Fruit fly (Drosophila melanogaster): ENCODE data around the gene CG15864.

CG15864 gene

DNA sequence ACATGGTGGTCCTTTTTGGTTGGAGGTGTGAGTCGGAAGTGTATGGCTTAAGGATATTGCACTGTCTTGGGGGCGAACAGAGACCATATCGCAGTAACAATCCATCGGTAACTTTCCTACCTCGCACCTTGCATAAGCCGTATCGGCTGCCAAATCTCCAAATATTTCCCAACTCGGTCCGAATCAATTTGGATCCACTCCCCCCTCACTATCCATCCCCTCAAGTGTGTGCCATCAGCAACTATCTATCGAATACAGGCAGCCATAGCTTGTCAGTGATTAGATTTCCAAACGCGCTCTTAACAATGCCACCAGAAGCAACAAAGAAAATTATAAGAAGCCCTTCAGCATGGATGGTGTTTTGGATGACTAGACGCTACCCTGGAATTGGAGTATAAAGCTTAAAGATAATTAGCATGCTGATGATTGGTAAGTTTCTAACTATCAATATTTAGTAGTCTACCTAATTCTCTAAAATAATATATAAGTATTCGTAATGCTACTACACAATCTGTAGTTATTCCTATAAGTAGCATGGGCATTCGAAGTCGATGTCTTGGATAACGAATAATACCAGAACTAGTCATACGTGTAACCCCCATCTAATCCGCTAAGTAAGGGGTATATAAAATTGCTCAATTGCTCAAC is 41.5 kb upstream of the CG15864 start (continued):
- TF ChIP-seq HLHmδ (GFP tag; optimal IDR thresholded peaks at IDR 0.05) (no peak), chif (GFP tag; optimal IDR thresholded peaks at IDR 0.05) (peak in 1 of 2 experiments; percentile 32), wek (GFP tag; optimal IDR thresholded peaks at IDR 0.05) (no peak), zfh1 (GFP tag; IDR thresholded peaks at IDR 0.05) (0 out of 3 replicates have a peak, but pooled peaks have one; percentile 16), usp (GFP tag; optimal IDR thresholded peaks at IDR 0.05) (no peak), Mad (GFP tag; optimal IDR thresholded peaks at IDR 0.05) (peak; percentile 19), Optix (GFP tag; IDR thresholded peaks at IDR 0.05) (no peak), CG34422 (GFP tag; IDR thresholded peaks at IDR 0.05) (0 out of 3 replicates have a peak, but pooled peaks have one; percentile 50), sd (tag; optimal IDR thresholded peaks at IDR 0.05) (no peak), Scr (GFP tag; IDR thresholded peaks at IDR 0.05; ENCODE audit: partially characterized antibody) (no peak), E2f2 (GFP tag; IDR thresholded peaks at IDR 0.05) (peak; percentile 15; the same call in 1 of the 2 replicates), peb (GFP tag; IDR thresholded peaks at IDR 0.05) (no peak), sc (optimal IDR thresholded peaks at IDR 0.05) (no peak), sc (GFP tag; optimal IDR thresholded peaks at IDR 0.05) (peak; percentile 15), CG32772 (GFP tag; IDR thresholded peaks at IDR 0.05) (no peak), CG3726 (GFP tag; IDR thresholded peaks at IDR 0.05) (no peak), sug (tag; optimal IDR thresholded peaks at IDR 0.05) (peak; percentile 71), CG15696 (tag; optimal IDR thresholded peaks at IDR 0.05) (no peak), pzg (GFP tag; optimal IDR thresholded peaks at IDR 0.05) (no peak), CG1792 (GFP tag; optimal IDR thresholded peaks at IDR 0.05) (no peak), nmo (GFP tag; optimal IDR thresholded peaks at IDR 0.05) (peak; percentile 74), Dad (GFP tag; optimal IDR thresholded peaks at IDR 0.05) (no peak), klu (GFP tag; IDR thresholded peaks at IDR 0.05) (peak; percentile 11; the same call in 1 of the 2 replicates), CG12236 (GFP tag; optimal IDR thresholded peaks at IDR 0.05) (no peak), CG4617 (GFP tag; optimal IDR thresholded peaks at IDR 0.05; ENCODE audit: borderline replicate concordance) (no peak), CG31388 (GFP tag; optimal IDR thresholded peaks at IDR 0.05) (no peak), CG10267 (tag; optimal IDR thresholded peaks at IDR 0.05) (peak; percentile 24), jing (GFP tag; optimal IDR thresholded peaks at IDR 0.05) (peak; percentile 43), phol (tag; optimal IDR thresholded peaks at IDR 0.05) (peak; percentile 66), repo (GFP tag; optimal IDR thresholded peaks at IDR 0.05) (no peak), fd3F (GFP tag; optimal IDR thresholded peaks at IDR 0.05) (peak; percentile 45), Hmr (GFP tag; optimal IDR thresholded peaks at IDR 0.05) (peak; percentile 62), sens-2 (GFP tag; IDR thresholded peaks at IDR 0.05) (no peak), dmrt11E (tag; optimal IDR thresholded peaks at IDR 0.05) (peak; percentile 52), exex (tag; optimal IDR thresholded peaks at IDR 0.05) (peak; percentile 63), CG1602 (GFP tag; optimal IDR thresholded peaks at IDR 0.05) (peak; percentile 41), Ptx1 (GFP tag; IDR thresholded peaks at IDR 0.05) (peak; percentile 73), ci (GFP tag; IDR thresholded peaks at IDR 0.05) (no peak), Sox100B (GFP tag; optimal IDR thresholded peaks at IDR 0.05) (peak; percentile 47), disco-r (GFP tag; optimal IDR thresholded peaks at IDR 0.05) (no peak), tio (GFP tag; optimal IDR thresholded peaks at IDR 0.05) (peak; percentile 45), CG30431 (GFP tag; optimal IDR thresholded peaks at IDR 0.05) (no peak), zfh2 (GFP tag; optimal IDR thresholded peaks at IDR 0.05) (peak; percentile 38), CG1024 (GFP tag; IDR thresholded peaks at IDR 0.05) (no peak), fd102C (GFP tag; optimal IDR thresholded peaks at IDR 0.05) (no peak), CG12769 (tag; optimal IDR thresholded peaks at IDR 0.05) (peak; percentile 65), emc (GFP tag; optimal IDR thresholded peaks at IDR 0.05) (no peak), CG30403 (GFP tag; optimal IDR thresholded peaks at IDR 0.05) (peak; percentile 59), CG6765 (GFP tag; optimal IDR thresholded peaks at IDR 0.05) (no peak), cg (GFP tag; optimal IDR thresholded peaks at IDR 0.05) (no peak)
